Fruit fly (Drosophila melanogaster): ENCODE results near the gene Ccp84Aa.

Gene Ccp84Aa

dm6 chr3R:6692432-6692831 lies 11.5 kb upstream of the Ccp84Aa start, which contains the start of gene Ccp84Ad:
Gene Ccp84Ad (plus strand): TSS chr3R:6692732.
- TF ChIP-seq CG33017 (tag; optimal IDR thresholded peaks at IDR 0.05), result no peak
- TF ChIP-seq cnc (optimal IDR thresholded peaks at IDR 0.05), result no peak
- no peak for TF ChIP-seq Mnt (GFP tag; optimal IDR thresholded peaks at IDR 0.05)
- no peak for TF ChIP-seq pad (GFP tag; optimal IDR thresholded peaks at IDR 0.05)
- TF ChIP-seq kay (GFP tag; ENCODE audit: borderline replicate concordance), result no peak
- TF ChIP-seq CG12768 (GFP tag; optimal IDR thresholded peaks at IDR 0.05), result no peak
- no peak for TF ChIP-seq cic (GFP tag; optimal IDR thresholded peaks at IDR 0.05)
- no peak for TF ChIP-seq Crg-1 (GFP tag; optimal IDR thresholded peaks at IDR 0.05)
- TF ChIP-seq CG1620 (GFP tag; optimal IDR thresholded peaks at IDR 0.05), result no peak
- TF ChIP-seq CG7045 (GFP tag; optimal IDR thresholded peaks at IDR 0.05), result no peak
- no peak for TF ChIP-seq Clk (GFP tag; optimal IDR thresholded peaks at IDR 0.05)
- TF ChIP-seq toe (GFP tag; optimal IDR thresholded peaks at IDR 0.05), result no peak
- TF ChIP-seq CG5204 (GFP tag; optimal IDR thresholded peaks at IDR 0.05), result no peak
- no peak for TF ChIP-seq CG11617 (GFP tag; optimal IDR thresholded peaks at IDR 0.05)
- TF ChIP-seq ovo (GFP tag; optimal IDR thresholded peaks at IDR 0.05), result no peak
- TF ChIP-seq CG14711 (tag; optimal IDR thresholded peaks at IDR 0.05), result no peak
- no peak for TF ChIP-seq tj (GFP tag; optimal IDR thresholded peaks at IDR 0.05)

DNA sequence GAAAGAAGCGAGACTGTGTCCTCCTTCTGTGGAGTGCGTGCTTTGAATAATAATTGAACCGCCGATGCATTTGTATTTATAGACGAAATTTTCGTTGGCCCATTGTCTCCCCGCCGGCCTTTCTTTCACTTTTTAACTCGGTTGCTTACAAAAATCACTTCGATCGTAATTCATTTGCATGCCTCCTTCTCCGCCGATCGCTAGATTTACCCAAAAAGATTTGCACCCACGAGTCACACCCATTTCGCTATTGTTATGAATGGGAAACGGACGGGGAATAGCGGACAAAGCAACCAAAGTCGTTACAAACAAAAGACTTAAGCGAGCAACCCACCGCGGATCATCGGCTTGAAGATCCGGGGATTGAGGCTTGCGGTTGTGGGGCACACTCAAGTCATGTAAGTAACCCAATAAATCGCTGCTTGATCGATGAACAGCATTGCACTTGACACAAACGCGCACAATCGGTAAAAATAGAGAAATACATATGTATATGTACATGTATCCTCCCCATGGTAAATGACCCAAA lies 7.6 kb upstream of the Ccp84Aa start, which contains the start of gene Ccp84Ac:
Gene Ccp84Ac (minus strand): TSS at position 51 of the 529 bp plus-strand sequence.
- no peak for TF ChIP-seq cic (GFP tag; optimal IDR thresholded peaks at IDR 0.05)
- no peak for TF ChIP-seq ovo (GFP tag; optimal IDR thresholded peaks at IDR 0.05)
- no peak for TF ChIP-seq bab1 (GFP tag; optimal IDR thresholded peaks at IDR 0.05)
- no peak for TF ChIP-seq Clk (GFP tag; optimal IDR thresholded peaks at IDR 0.05)
- no peak for TF ChIP-seq kay (GFP tag; ENCODE audit: borderline replicate concordance)
- TF ChIP-seq CG7045 (GFP tag; optimal IDR thresholded peaks at IDR 0.05), result no peak
- no peak for TF ChIP-seq Crg-1 (GFP tag; optimal IDR thresholded peaks at IDR 0.05)
- no peak for TF ChIP-seq CG14711 (tag; optimal IDR thresholded peaks at IDR 0.05)
- no peak for TF ChIP-seq CG11617 (GFP tag; optimal IDR thresholded peaks at IDR 0.05)
- TF ChIP-seq CG7101 (tag; optimal IDR thresholded peaks at IDR 0.05), result no peak

- TF ChIP-seq pad (GFP tag; optimal IDR thresholded peaks at IDR 0.05) (no peak), CG14711 (tag; optimal IDR thresholded peaks at IDR 0.05) (no peak), cic (GFP tag; optimal IDR thresholded peaks at IDR 0.05) (no peak), CG7101 (tag; optimal IDR thresholded peaks at IDR 0.05) (no peak), Clk (GFP tag; optimal IDR thresholded peaks at IDR 0.05) (no peak), Crg-1 (GFP tag; optimal IDR thresholded peaks at IDR 0.05) (no peak), kay (GFP tag; ENCODE audit: borderline replicate concordance) (no peak), CG33017 (tag; optimal IDR thresholded peaks at IDR 0.05) (no peak), CG11617 (GFP tag; optimal IDR thresholded peaks at IDR 0.05) (no peak), CG1620 (GFP tag; optimal IDR thresholded peaks at IDR 0.05) (no peak), Hr96 (GFP tag; optimal IDR thresholded peaks at IDR 0.05) (no peak), cnc (optimal IDR thresholded peaks at IDR 0.05) (no peak), CG7045 (GFP tag; optimal IDR thresholded peaks at IDR 0.05) (no peak), tj (GFP tag; optimal IDR thresholded peaks at IDR 0.05) (no peak), toe (GFP tag; optimal IDR thresholded peaks at IDR 0.05) (no peak), CG12768 (GFP tag; optimal IDR thresholded peaks at IDR 0.05) (no peak), CG5204 (GFP tag; optimal IDR thresholded peaks at IDR 0.05) (no peak), bab1 (GFP tag; optimal IDR thresholded peaks at IDR 0.05) (no peak), Mnt (GFP tag; optimal IDR thresholded peaks at IDR 0.05) (no peak)
Measured at dm6 chr3R:6702777-6703176, 1.1 kb upstream of the Ccp84Aa start, which contains the start of gene Ccp84Ab. Gene Ccp84Ab (minus strand): TSS chr3R:6702877.

DNA sequence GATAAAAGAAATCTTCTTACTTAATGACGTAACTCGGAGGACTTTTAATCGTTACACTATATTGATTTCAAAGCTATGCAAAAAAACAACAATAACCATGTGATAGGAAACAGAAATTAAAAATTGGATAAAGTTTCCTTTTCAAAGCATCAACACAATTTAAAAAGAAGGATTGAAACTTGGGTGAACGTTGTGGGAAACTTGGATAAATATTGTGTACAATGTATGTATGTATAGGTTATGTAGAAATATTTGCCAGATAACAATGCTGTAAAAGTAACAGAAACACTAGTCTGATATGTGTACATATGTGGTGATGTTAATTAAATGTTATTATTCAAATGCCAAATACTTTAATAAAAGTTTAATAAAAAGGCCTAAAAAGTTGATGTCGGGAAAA lies 2.4 kb downstream of the Ccp84Aa start:
- TF ChIP-seq CG7101 (tag; optimal IDR thresholded peaks at IDR 0.05) (no peak), Crg-1 (GFP tag; optimal IDR thresholded peaks at IDR 0.05) (no peak), cnc (optimal IDR thresholded peaks at IDR 0.05) (no peak), CG1620 (GFP tag; optimal IDR thresholded peaks at IDR 0.05) (no peak), kay (GFP tag; ENCODE audit: borderline replicate concordance) (no peak), CG12768 (GFP tag; optimal IDR thresholded peaks at IDR 0.05) (no peak), cic (GFP tag; optimal IDR thresholded peaks at IDR 0.05) (no peak), Hr96 (GFP tag; optimal IDR thresholded peaks at IDR 0.05) (no peak), pad (GFP tag; optimal IDR thresholded peaks at IDR 0.05) (no peak), Clk (GFP tag; optimal IDR thresholded peaks at IDR 0.05) (no peak)

DNA sequence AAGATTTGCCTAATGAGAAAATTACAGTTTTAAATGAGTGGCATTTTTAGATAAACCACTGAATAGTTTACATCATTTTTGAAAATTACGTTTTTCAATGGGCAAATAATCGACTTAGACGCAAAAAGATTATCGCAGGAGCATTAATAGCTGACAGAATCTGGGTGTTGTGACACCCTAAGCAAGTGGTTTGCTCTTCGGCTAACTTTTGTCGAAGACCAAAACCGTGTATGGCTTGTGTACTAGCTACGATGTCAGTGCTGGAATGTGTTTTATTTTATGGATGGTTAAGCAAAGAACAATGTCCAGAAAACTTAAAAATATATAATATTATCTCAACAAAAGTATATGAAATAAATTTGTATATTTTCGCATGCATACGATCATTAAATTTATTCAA lies 5.0 kb downstream of the Ccp84Aa start:
- no peak for TF ChIP-seq cic (GFP tag; optimal IDR thresholded peaks at IDR 0.05)
- no peak for TF ChIP-seq kay (GFP tag; ENCODE audit: borderline replicate concordance)
- no peak for TF ChIP-seq Hr96 (GFP tag; optimal IDR thresholded peaks at IDR 0.05)
- no peak for TF ChIP-seq CG7101 (tag; optimal IDR thresholded peaks at IDR 0.05)
- TF ChIP-seq toe (GFP tag; optimal IDR thresholded peaks at IDR 0.05), result no peak
- no peak for TF ChIP-seq bab1 (GFP tag; optimal IDR thresholded peaks at IDR 0.05)
- TF ChIP-seq Mnt (GFP tag; optimal IDR thresholded peaks at IDR 0.05), result no peak
- TF ChIP-seq pad (GFP tag; optimal IDR thresholded peaks at IDR 0.05), result no peak
- no peak for TF ChIP-seq Crg-1 (GFP tag; optimal IDR thresholded peaks at IDR 0.05)
- no peak for TF ChIP-seq CG5204 (GFP tag; optimal IDR thresholded peaks at IDR 0.05)
- no peak for TF ChIP-seq CG7045 (GFP tag; optimal IDR thresholded peaks at IDR 0.05)
- TF ChIP-seq CG33017 (tag; optimal IDR thresholded peaks at IDR 0.05), result no peak

DNA sequence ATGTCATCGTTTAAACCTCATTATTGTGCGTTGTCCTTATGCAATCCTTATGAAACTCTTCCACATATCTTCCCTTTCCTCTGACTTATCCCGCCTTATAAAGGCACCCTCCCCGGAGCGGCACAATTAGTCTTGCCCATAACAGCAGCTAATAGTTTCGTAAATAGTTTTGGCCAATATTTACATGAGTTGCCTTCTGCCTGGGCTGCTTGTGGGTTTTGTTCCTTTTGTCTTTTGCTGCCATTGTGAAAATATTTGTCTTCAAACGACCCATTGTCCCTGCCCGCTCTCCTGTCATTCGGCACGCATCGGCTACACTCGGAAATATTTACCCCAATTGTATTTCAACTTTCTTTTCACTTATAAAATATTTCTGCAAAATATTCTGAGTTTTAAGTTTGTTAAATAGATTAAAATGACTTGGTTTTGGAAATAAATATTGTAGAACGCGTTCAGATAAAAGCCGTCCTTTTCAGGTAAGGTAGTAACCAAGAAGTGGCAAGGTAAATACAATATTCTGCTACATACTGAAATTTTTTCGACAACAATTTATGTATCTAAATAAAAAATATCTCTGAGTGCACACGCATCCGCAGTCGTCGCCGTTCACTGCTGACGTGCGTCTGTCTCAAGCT lies 19.8 kb downstream of the Ccp84Aa start:
- TF ChIP-seq Crg-1 (GFP tag; optimal IDR thresholded peaks at IDR 0.05), result no peak
- TF ChIP-seq CG14711 (tag; optimal IDR thresholded peaks at IDR 0.05), result no peak
- no peak for TF ChIP-seq ovo (GFP tag; optimal IDR thresholded peaks at IDR 0.05)
- TF ChIP-seq CG5204 (GFP tag; optimal IDR thresholded peaks at IDR 0.05), result no peak
- no peak for TF ChIP-seq pad (GFP tag; optimal IDR thresholded peaks at IDR 0.05)
- TF ChIP-seq Hr96 (GFP tag; optimal IDR thresholded peaks at IDR 0.05), result no peak
- no peak for TF ChIP-seq CG7045 (GFP tag; optimal IDR thresholded peaks at IDR 0.05)
- TF ChIP-seq CG11617 (GFP tag; optimal IDR thresholded peaks at IDR 0.05), result no peak
- TF ChIP-seq CG33017 (tag; optimal IDR thresholded peaks at IDR 0.05), result no peak
- TF ChIP-seq cic (GFP tag; optimal IDR thresholded peaks at IDR 0.05), result no peak
- TF ChIP-seq CG1620 (GFP tag; optimal IDR thresholded peaks at IDR 0.05), result no peak
- TF ChIP-seq tj (GFP tag; optimal IDR thresholded peaks at IDR 0.05), result no peak
- no peak for TF ChIP-seq kay (GFP tag; ENCODE audit: borderline replicate concordance)
- TF ChIP-seq Mnt (GFP tag; optimal IDR thresholded peaks at IDR 0.05), result no peak
- TF ChIP-seq toe (GFP tag; optimal IDR thresholded peaks at IDR 0.05), result no peak
- no peak for TF ChIP-seq bab1 (GFP tag; optimal IDR thresholded peaks at IDR 0.05)

Measured in whole organism, adult.